Worm (Caenorhabditis elegans): ENCODE data around the gene ZK662.5.

DNA sequence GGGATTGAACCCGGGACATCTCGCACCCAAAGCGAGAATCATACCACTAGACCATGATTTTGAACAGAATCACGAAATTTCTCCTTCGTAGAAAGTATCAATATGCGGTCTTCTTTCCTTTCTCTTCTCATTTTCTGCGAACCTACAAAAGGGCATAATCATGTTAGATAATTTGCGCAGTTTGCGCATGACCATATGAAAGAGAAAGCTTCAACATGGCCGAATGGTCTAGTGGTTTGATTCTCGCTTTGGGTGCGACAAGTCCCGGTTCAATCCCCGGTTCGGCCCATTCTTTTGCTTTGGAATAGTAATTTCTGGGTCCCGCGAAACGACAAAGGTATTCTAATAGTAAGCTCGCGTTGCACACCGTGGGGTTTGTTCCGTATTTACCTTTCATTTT, 26.4 kb downstream of the ZK662.5 start:
- TF ChIP-seq T22C8.4 (GFP tag; IDR thresholded peaks at IDR 0.05) (0 out of 2 replicates have a peak, but pooled peaks have one; percentile 5), cog-1 (tag; optimal IDR thresholded peaks at IDR 0.05) (no peak), klf-2 (GFP tag; conservative IDR thresholded peaks at IDR 0.05) (no peak)
